Fruit fly (Drosophila melanogaster): ENCODE measurements around the gene CG8997.

The CG8997 gene

dm6 chr2L:13873147-13873546, 28.0 kb upstream of the CG8997 start:
- TF ChIP-seq psq (optimal IDR thresholded peaks at IDR 0.05) (no peak), pan (optimal IDR thresholded peaks at IDR 0.05) (no peak), EcR (GFP tag; optimal IDR thresholded peaks at IDR 0.05) (no peak), Dll (optimal IDR thresholded peaks at IDR 0.05) (no peak), usp (GFP tag; optimal IDR thresholded peaks at IDR 0.05) (no peak), CG8478 (optimal IDR thresholded peaks at IDR 0.05) (no peak)

- TF ChIP-seq pan (optimal IDR thresholded peaks at IDR 0.05), result no peak
- TF ChIP-seq CG8478 (optimal IDR thresholded peaks at IDR 0.05), result no peak
- no peak for TF ChIP-seq usp (GFP tag; optimal IDR thresholded peaks at IDR 0.05)
- no peak for TF ChIP-seq EcR (GFP tag; optimal IDR thresholded peaks at IDR 0.05)
- no peak for TF ChIP-seq Dll (optimal IDR thresholded peaks at IDR 0.05)
- no peak for TF ChIP-seq psq (optimal IDR thresholded peaks at IDR 0.05)
Measured at dm6 chr2L:13869400-13869799, 24.3 kb upstream of the CG8997 start.

dm6 chr2L:13867653-13868052, 22.5 kb upstream of the CG8997 start:
- TF ChIP-seq CG8478 (optimal IDR thresholded peaks at IDR 0.05) (no peak), EcR (GFP tag; optimal IDR thresholded peaks at IDR 0.05) (no peak), pan (optimal IDR thresholded peaks at IDR 0.05) (no peak), psq (optimal IDR thresholded peaks at IDR 0.05) (no peak), usp (GFP tag; optimal IDR thresholded peaks at IDR 0.05) (no peak), Dll (optimal IDR thresholded peaks at IDR 0.05) (no peak)

dm6 chr2L:13851098-13851497, 6.0 kb upstream of the CG8997 start:
- no peak for TF ChIP-seq EcR (GFP tag; optimal IDR thresholded peaks at IDR 0.05)
- no peak for TF ChIP-seq usp (GFP tag; optimal IDR thresholded peaks at IDR 0.05)
- TF ChIP-seq Dll (optimal IDR thresholded peaks at IDR 0.05), result no peak
- no peak for TF ChIP-seq CG8478 (optimal IDR thresholded peaks at IDR 0.05)
- no peak for TF ChIP-seq pan (optimal IDR thresholded peaks at IDR 0.05)
- TF ChIP-seq psq (optimal IDR thresholded peaks at IDR 0.05), result no peak

- TF ChIP-seq usp (GFP tag; optimal IDR thresholded peaks at IDR 0.05) (no peak), pan (optimal IDR thresholded peaks at IDR 0.05) (no peak), psq (optimal IDR thresholded peaks at IDR 0.05) (no peak), Dll (optimal IDR thresholded peaks at IDR 0.05) (no peak), EcR (GFP tag; optimal IDR thresholded peaks at IDR 0.05) (no peak), CG8478 (optimal IDR thresholded peaks at IDR 0.05) (no peak)
Measured at dm6 chr2L:13849125-13849524, 4.0 kb upstream of the CG8997 start, which contains the start of gene CG7968. TSS of gene CG7968 (plus strand) at chr2L:13849400.

- TF ChIP-seq CG8478 (optimal IDR thresholded peaks at IDR 0.05) (no peak), usp (GFP tag; optimal IDR thresholded peaks at IDR 0.05) (no peak)
Measured at dm6 chr2L:13847625-13848024, 2.5 kb upstream of the CG8997 start, which contains the start of gene CG7953. TSS of gene CG7953 (plus strand) at chr2L:13847925.

DNA sequence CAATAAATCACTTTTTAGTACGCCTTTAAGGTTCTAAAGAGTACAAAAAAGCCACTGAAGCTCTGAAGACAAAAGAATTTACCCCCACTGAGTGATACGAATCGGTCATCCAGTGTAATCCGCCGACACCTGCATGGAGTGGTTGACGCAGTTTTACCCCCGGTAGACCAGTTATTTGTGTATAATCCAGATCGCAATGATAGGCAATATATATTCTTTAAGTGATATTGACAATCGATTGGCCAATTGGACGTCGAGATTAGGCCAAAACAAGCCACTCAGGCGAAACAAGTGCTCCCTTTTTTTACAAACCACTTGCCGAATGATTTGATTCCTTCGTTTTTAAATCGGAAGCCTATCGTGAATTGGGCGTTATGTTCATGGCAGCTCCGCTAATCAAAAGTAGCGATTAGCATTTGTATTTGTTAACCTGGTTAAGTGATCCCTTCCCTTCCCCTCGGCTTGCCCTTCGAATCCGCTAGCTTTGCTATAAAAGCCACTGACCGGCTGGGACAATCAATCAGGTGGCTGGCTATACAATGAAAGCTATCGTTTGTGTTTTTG, 1.2 kb upstream of the CG8997 start, which contains the start of gene CG7916:
TSS of gene CG7916 (plus strand) at position 514 of the 564 bp plus-strand sequence.
- no peak for TF ChIP-seq psq (optimal IDR thresholded peaks at IDR 0.05)
- no peak for TF ChIP-seq usp (GFP tag; optimal IDR thresholded peaks at IDR 0.05)
- TF ChIP-seq Dll (optimal IDR thresholded peaks at IDR 0.05), result no peak
- no peak for TF ChIP-seq CG8478 (optimal IDR thresholded peaks at IDR 0.05)
- no peak for TF ChIP-seq EcR (GFP tag; optimal IDR thresholded peaks at IDR 0.05)
- TF ChIP-seq pan (optimal IDR thresholded peaks at IDR 0.05), result no peak

dm6 chr2L:13843692-13844284, 1.3 kb downstream of the CG8997 start, which contains the start of gene CG33306:
TSS of gene CG33306 (minus strand) at chr2L:13843742.
- TF ChIP-seq usp (GFP tag; optimal IDR thresholded peaks at IDR 0.05) (no peak), Dll (optimal IDR thresholded peaks at IDR 0.05) (no peak), EcR (GFP tag; optimal IDR thresholded peaks at IDR 0.05) (no peak), CG8478 (optimal IDR thresholded peaks at IDR 0.05) (no peak), pan (optimal IDR thresholded peaks at IDR 0.05) (no peak), psq (optimal IDR thresholded peaks at IDR 0.05) (no peak)

dm6 chr2L:13842572-13842971, 2.6 kb downstream of the CG8997 start:
- TF ChIP-seq pan (optimal IDR thresholded peaks at IDR 0.05) (no peak), CG8478 (optimal IDR thresholded peaks at IDR 0.05) (no peak), Dll (optimal IDR thresholded peaks at IDR 0.05) (no peak), psq (optimal IDR thresholded peaks at IDR 0.05) (no peak), usp (GFP tag; optimal IDR thresholded peaks at IDR 0.05) (no peak), EcR (GFP tag; optimal IDR thresholded peaks at IDR 0.05) (no peak)

DNA sequence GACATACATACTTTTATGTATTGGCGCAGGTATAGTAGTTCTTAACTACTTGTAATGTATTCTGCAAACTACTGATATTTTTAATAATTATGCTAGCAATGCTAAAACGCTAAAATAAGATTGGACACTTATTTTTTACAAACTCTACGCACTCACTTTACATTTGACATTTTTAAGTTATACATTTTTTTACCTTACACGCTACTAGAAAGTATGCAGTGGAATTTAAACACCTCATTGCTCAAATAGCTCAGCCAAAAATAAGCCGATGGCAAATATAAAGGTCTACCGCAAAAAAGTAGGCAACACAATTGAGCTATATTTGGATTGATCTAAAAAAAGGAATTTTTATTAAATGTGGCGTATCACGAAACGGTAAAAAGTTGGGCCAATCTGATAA, 3.0 kb downstream of the CG8997 start:
- TF ChIP-seq EcR (GFP tag; optimal IDR thresholded peaks at IDR 0.05) (no peak), psq (optimal IDR thresholded peaks at IDR 0.05) (no peak), usp (GFP tag; optimal IDR thresholded peaks at IDR 0.05) (no peak), pan (optimal IDR thresholded peaks at IDR 0.05) (no peak), Dll (optimal IDR thresholded peaks at IDR 0.05) (no peak), CG8478 (optimal IDR thresholded peaks at IDR 0.05) (no peak)

dm6 chr2L:13841508-13841907, 3.6 kb downstream of the CG8997 start, which contains the start of gene CG33307:
TSS of gene CG33307 (minus strand) at chr2L:13841520.
- no peak for TF ChIP-seq usp (GFP tag; optimal IDR thresholded peaks at IDR 0.05)
- no peak for TF ChIP-seq CG8478 (optimal IDR thresholded peaks at IDR 0.05)
- TF ChIP-seq Dll (optimal IDR thresholded peaks at IDR 0.05), result no peak
- TF ChIP-seq pan (optimal IDR thresholded peaks at IDR 0.05), result no peak
- TF ChIP-seq psq (optimal IDR thresholded peaks at IDR 0.05), result no peak
- TF ChIP-seq EcR (GFP tag; optimal IDR thresholded peaks at IDR 0.05), result no peak

dm6 chr2L:13839744-13840151, 5.4 kb downstream of the CG8997 start:
- TF ChIP-seq psq (optimal IDR thresholded peaks at IDR 0.05) (no peak), usp (GFP tag; optimal IDR thresholded peaks at IDR 0.05) (no peak), Dll (optimal IDR thresholded peaks at IDR 0.05) (no peak), CG8478 (optimal IDR thresholded peaks at IDR 0.05) (no peak), EcR (GFP tag; optimal IDR thresholded peaks at IDR 0.05) (no peak), pan (optimal IDR thresholded peaks at IDR 0.05) (no peak)
